Fruit fly (Drosophila melanogaster) whole organism, embryonic: ENCODE measurements around the gene Snx1.

Source experiments
- BEAF-32 ChIP-seq: fragments of 200-800 bp; sonication (Bioruptor generic); optimal IDR thresholded peaks from 3 replicates; lab custom pipeline; 2017; ENCODE audit warnings: missing biosample characterization, missing genetic modification characterization, mild to moderate bottlenecking, moderate library complexity, missing genetic modification reagents
- Bgb ChIP-seq: fragments of 200-800 bp; sonication (Bioruptor generic); IDR thresholded peaks from 2 replicates; pipeline ENCODE4 v1.3.6; 2022; ENCODE audit warnings: missing biosample characterization, missing genetic modification characterization; ENCODE audit not compliant: partially characterized antibody
- C15 ChIP-seq: fragments of 200-800 bp; sonication (Bioruptor generic); IDR thresholded peaks from 3 replicates; pipeline ENCODE4 v1.3.6; 2022; ENCODE audit warnings: missing biosample characterization, missing genetic modification characterization
- CG1024 ChIP-seq: fragments of 200-800 bp; sonication (Bioruptor generic); IDR thresholded peaks from 2 replicates; pipeline ENCODE4 v1.3.6; 2022; ENCODE audit warnings: missing biosample characterization, missing genetic modification characterization
- CG12391 ChIP-seq: fragments of 200-800 bp; sonication (Bioruptor generic); optimal IDR thresholded peaks from 3 replicates; lab custom pipeline; 2018; ENCODE audit warnings: missing biosample characterization, mild to moderate bottlenecking, missing genetic modification characterization, moderate library complexity
- CG14014 ChIP-seq: fragments of 200-800 bp; sonication (Bioruptor generic); IDR thresholded peaks from 2 replicates; pipeline ENCODE4 v1.3.6; 2022; ENCODE audit warnings: missing biosample characterization, missing genetic modification characterization
- CG14050 ChIP-seq: fragments of 200-800 bp; sonication (Bioruptor generic); IDR thresholded peaks from 3 replicates; pipeline ENCODE4 v1.3.6; 2022; ENCODE audit warnings: missing biosample characterization, missing genetic modification characterization
- CG15696 ChIP-seq: fragments of 200-800 bp; sonication (Bioruptor generic); optimal IDR thresholded peaks from 2 replicates; lab custom pipeline; 2019; ENCODE audit warnings: missing biosample characterization, mild to moderate bottlenecking, missing genetic modification characterization, moderate library complexity
- CG17328 ChIP-seq: fragments of 200-800 bp; sonication (Bioruptor generic); IDR thresholded peaks from 2 replicates; pipeline ENCODE4 v1.3.6; 2022; ENCODE audit warnings: missing biosample characterization, missing genetic modification characterization
- CG33557 ChIP-seq: fragments of 200-800 bp; sonication (Bioruptor generic); optimal IDR thresholded peaks from 2 replicates; lab custom pipeline; 2019; ENCODE audit warnings: missing biosample characterization, mild to moderate bottlenecking, missing genetic modification characterization, moderate library complexity
- CG3995 ChIP-seq: fragments of 200-800 bp; sonication (Bioruptor generic); optimal IDR thresholded peaks from 3 replicates; lab custom pipeline; 2016; ENCODE audit warnings: missing biosample characterization, missing genetic modification characterization
- CG42726 ChIP-seq: fragments of 200-800 bp; sonication (Bioruptor generic); IDR thresholded peaks from 2 replicates; pipeline ENCODE4 v1.3.6; 2022; ENCODE audit warnings: missing biosample characterization, missing genetic modification characterization; ENCODE audit not compliant: partially characterized antibody
- CG4854 ChIP-seq: fragments of 200-800 bp; sonication (Bioruptor generic); optimal IDR thresholded peaks from 2 replicates; lab custom pipeline; 2016; ENCODE audit warnings: missing biosample characterization, missing genetic modification characterization, inconsistent platforms
- CG5180 ChIP-seq: fragments of 200-800 bp; sonication (Bioruptor generic); optimal IDR thresholded peaks from 3 replicates; lab custom pipeline; 2017; ENCODE audit warnings: missing biosample characterization, missing genetic modification characterization, mild to moderate bottlenecking, moderate library complexity, missing genetic modification reagents
- CG5245 ChIP-seq: fragments of 200-800 bp; sonication (Bioruptor generic); optimal IDR thresholded peaks from 3 replicates; lab custom pipeline; 2016; ENCODE audit warnings: missing biosample characterization, missing genetic modification characterization
- CG6689 ChIP-seq: fragments of 200-800 bp; sonication (Bioruptor generic); IDR thresholded peaks from 2 replicates; pipeline ENCODE4 v1.3.6; 2022; ENCODE audit warnings: missing biosample characterization, missing genetic modification characterization
- CG7271 ChIP-seq: fragments of 200-800 bp; sonication (Bioruptor generic); optimal IDR thresholded peaks from 2 replicates; lab custom pipeline; 2018; ENCODE audit warnings: missing biosample characterization, mild to moderate bottlenecking, missing genetic modification characterization, moderate library complexity
- CG7786 ChIP-seq: fragments of 200-800 bp; sonication (Bioruptor generic); optimal IDR thresholded peaks from 2 replicates; lab custom pipeline; 2016; ENCODE audit warnings: missing biosample characterization, missing genetic modification characterization
- CG7928 ChIP-seq: fragments of 200-800 bp; sonication (Bioruptor generic); optimal IDR thresholded peaks from 2 replicates; lab custom pipeline; 2017; ENCODE audit warnings: missing biosample characterization, mild to moderate bottlenecking, missing genetic modification characterization
- CG8290 ChIP-seq, 3 experiments: fragments of 200-800 bp; sonication (Bioruptor generic); optimal IDR thresholded peaks; 2 replicates each; lab custom pipeline; 2016 to 2019; ENCODE audit warnings: missing biosample characterization in 3 of 3, missing genetic modification characterization in 3 of 3, mild to moderate bottlenecking in 2 of 3, moderate library complexity in 1 of 3
- CG8388 ChIP-seq: fragments of 200-800 bp; sonication (Bioruptor generic); optimal IDR thresholded peaks from 2 replicates; lab custom pipeline; 2019; ENCODE audit warnings: missing biosample characterization, mild to moderate bottlenecking, missing genetic modification characterization, moderate library complexity
- CG9727 ChIP-seq: fragments of 200-800 bp; sonication (Bioruptor generic); optimal IDR thresholded peaks from 3 replicates; lab custom pipeline; 2017; ENCODE audit warnings: missing biosample characterization, mild to moderate bottlenecking, missing genetic modification characterization
- Fer2 ChIP-seq: fragments of 200-800 bp; sonication (Bioruptor generic); optimal IDR thresholded peaks from 2 replicates; lab custom pipeline; 2018; ENCODE audit warnings: missing biosample characterization, mild to moderate bottlenecking, missing genetic modification characterization, moderate library complexity
- H15 ChIP-seq: fragments of 200-800 bp; sonication (Bioruptor generic); IDR thresholded peaks from 3 replicates; pipeline ENCODE4 v1.3.6; 2022; ENCODE audit warnings: missing biosample characterization, missing genetic modification characterization
- HLH4C ChIP-seq: fragments of 200-800 bp; sonication (Bioruptor generic); IDR thresholded peaks from 3 replicates; pipeline ENCODE4 v1.3.6; 2022; ENCODE audit warnings: missing biosample characterization, missing genetic modification characterization; ENCODE audit not compliant: partially characterized antibody
- NC2α ChIP-seq: fragments of 200-800 bp; sonication (Bioruptor generic); optimal IDR thresholded peaks from 2 replicates; lab custom pipeline; 2016; ENCODE audit warnings: missing biosample characterization, missing genetic modification characterization
- Oaz ChIP-seq: fragments of 200-800 bp; sonication (Bioruptor generic); IDR thresholded peaks from 2 replicates; pipeline ENCODE4 v1.3.6; 2022; ENCODE audit warnings: missing biosample characterization, missing genetic modification characterization
- Opbp ChIP-seq: fragments of 200-800 bp; sonication (Bioruptor generic); IDR thresholded peaks from 3 replicates; pipeline ENCODE4 v1.3.6; 2022; ENCODE audit warnings: missing biosample characterization, missing genetic modification characterization; ENCODE audit not compliant: partially characterized antibody
- Rfx ChIP-seq: fragments of 200-800 bp; sonication (Bioruptor generic); IDR thresholded peaks from 2 replicates; pipeline ENCODE4 v1.3.6; 2022; ENCODE audit warnings: missing biosample characterization, missing genetic modification characterization
- Trl ChIP-seq, 3 experiments: fragments of >200 bp in 2 of 3; fragments of 200-800 bp in 1 of 3; sonication (Bioruptor generic) in 1 of 3; optimal IDR thresholded peaks; 2 replicates in 1 of 3; 3 replicates in 2 of 3; lab custom pipeline; 2016 to 2017; ENCODE audit warnings: missing biosample characterization in 1 of 3, missing genetic modification characterization in 1 of 3
- Usf ChIP-seq: fragments of 200-800 bp; sonication (Bioruptor generic); optimal IDR thresholded peaks from 2 replicates; lab custom pipeline; 2017; ENCODE audit warnings: missing genotype, missing biosample characterization, missing genetic modification characterization
- bowl ChIP-seq: fragments of 200-800 bp; sonication (Bioruptor generic); IDR thresholded peaks from 2 replicates; pipeline ENCODE4 v1.3.6; 2022; ENCODE audit warnings: missing biosample characterization, missing genetic modification characterization
- chinmo ChIP-seq: fragments of 200-800 bp; sonication (Bioruptor generic); IDR thresholded peaks from 4 replicates; pipeline ENCODE4 v1.3.6; 2022; ENCODE audit warnings: missing biosample characterization, missing genetic modification characterization; ENCODE audit not compliant: partially characterized antibody
- corto ChIP-seq: fragments of 200-800 bp; sonication (Bioruptor generic); optimal IDR thresholded peaks from 2 replicates; lab custom pipeline; 2016; ENCODE audit warnings: missing biosample characterization, mild to moderate bottlenecking, missing genetic modification characterization, moderate library complexity
- crp ChIP-seq, 2 experiments: fragments of 200-800 bp; sonication (Bioruptor generic); optimal IDR thresholded peaks; 2 replicates in 1 of 2; 3 replicates in 1 of 2; lab custom pipeline; 2017; ENCODE audit warnings: missing biosample characterization in 2 of 2, missing genetic modification characterization in 2 of 2, mild to moderate bottlenecking in 1 of 2, moderate library complexity in 1 of 2
- dmrt99B ChIP-seq: fragments of 200-800 bp; sonication (Bioruptor generic); optimal IDR thresholded peaks from 2 replicates; lab custom pipeline; 2018; ENCODE audit warnings: missing biosample characterization, mild to moderate bottlenecking, missing genetic modification characterization, moderate library complexity
- dpn ChIP-seq, 2 experiments: fragments of 200-800 bp; sonication (Bioruptor generic); optimal IDR thresholded peaks; 3 replicates each; lab custom pipeline; 2016; ENCODE audit warnings: missing biosample characterization in 2 of 2, missing genetic modification characterization in 2 of 2
- ewg ChIP-seq: fragments of 200-800 bp; sonication (Bioruptor generic); optimal IDR thresholded peaks from 3 replicates; lab custom pipeline; 2017; ENCODE audit warnings: mild to moderate bottlenecking, missing biosample characterization, missing genetic modification reagents, missing genetic modification characterization
- fu2 ChIP-seq: fragments of 200-800 bp; sonication (Bioruptor generic); optimal IDR thresholded peaks from 2 replicates; lab custom pipeline; 2016; ENCODE audit warnings: missing biosample characterization, missing genetic modification characterization
- gcm2 ChIP-seq: fragments of 200-800 bp; sonication (Bioruptor generic); optimal IDR thresholded peaks from 2 replicates; lab custom pipeline; 2016; ENCODE audit warnings: missing biosample characterization, missing genetic modification characterization
- gro ChIP-seq: fragments of 200-800 bp; sonication (Bioruptor generic); optimal IDR thresholded peaks from 2 replicates; lab custom pipeline; 2016; ENCODE audit warnings: missing biosample characterization, missing genetic modification characterization
- gt ChIP-seq: fragments of 200-800 bp; sonication (Bioruptor generic); IDR thresholded peaks from 2 replicates; pipeline ENCODE4 v1.3.6; 2022; ENCODE audit warnings: missing biosample characterization, missing genetic modification characterization
- luna ChIP-seq: fragments of 200-800 bp; sonication (Bioruptor generic); optimal IDR thresholded peaks from 2 replicates; lab custom pipeline; 2016; ENCODE audit warnings: missing biosample characterization, missing genetic modification characterization
- odd ChIP-seq: fragments of 200-800 bp; sonication (Bioruptor generic); optimal IDR thresholded peaks from 2 replicates; lab custom pipeline; 2017; ENCODE audit warnings: missing biosample characterization, mild to moderate bottlenecking, missing genetic modification characterization
- pnt ChIP-seq: fragments of 200-800 bp; sonication (Bioruptor generic); optimal IDR thresholded peaks from 3 replicates; lab custom pipeline; 2016; ENCODE audit warnings: missing biosample characterization, missing genetic modification characterization
- seq ChIP-seq: fragments of 200-800 bp; sonication (Bioruptor generic); IDR thresholded peaks from 2 replicates; pipeline ENCODE4 v1.3.6; 2022; ENCODE audit warnings: missing biosample characterization, missing genetic modification characterization
- sqz ChIP-seq: fragments of 200-800 bp; sonication (Bioruptor generic); optimal IDR thresholded peaks from 3 replicates; lab custom pipeline; 2018; ENCODE audit warnings: missing biosample characterization, mild to moderate bottlenecking, missing genetic modification characterization
- trem ChIP-seq: fragments of 200-800 bp; optimal IDR thresholded peaks from 3 replicates; lab custom pipeline; 2019; ENCODE audit warnings: missing biosample characterization, mild to moderate bottlenecking, missing genetic modification characterization, moderate library complexity
- vvl ChIP-seq: fragments of 200-800 bp; sonication (Bioruptor generic); IDR thresholded peaks from 2 replicates; pipeline ENCODE4 v1.3.6; 2022; ENCODE audit warnings: missing biosample characterization, missing genetic modification characterization
- zfh2 ChIP-seq: fragments of 200-800 bp; sonication (Bioruptor generic); optimal IDR thresholded peaks from 2 replicates; lab custom pipeline; 2016; ENCODE audit warnings: missing biosample characterization, missing genetic modification characterization

Snx1 gene

dm6 chr2L:3426669-3427232 is 22.7 kb upstream of the Snx1 start, which contains the start of gene Pgant2 (continued):
- TF ChIP-seq crp (GFP tag; optimal IDR thresholded peaks at IDR 0.05; lab: Kevin White, UChicago), result no peak
- TF ChIP-seq gt (GFP tag; lab: Robert Waterston, UW), result no peak
- TF ChIP-seq CG3995 (GFP tag; lab: Kevin White, UChicago), result peak; percentile 79
- TF ChIP-seq CG17328 (GFP tag; lab: Robert Waterston, UW), result no peak
- TF ChIP-seq H15 (GFP tag; lab: Robert Waterston, UW), result no peak
- TF ChIP-seq CG8290 (GFP tag; optimal IDR thresholded peaks at IDR 0.05; lab: Kevin White, UChicago), result no peak
- TF ChIP-seq CG8290 (tag; optimal IDR thresholded peaks at IDR 0.05; lab: Kevin White, UChicago), result no peak
- TF ChIP-seq corto (GFP tag; lab: Kevin White, UChicago), result no peak
- no peak for TF ChIP-seq Bgb (GFP tag; lab: Robert Waterston, UW)
- no peak for TF ChIP-seq CG8388 (GFP tag; lab: Kevin White, UChicago)
- TF ChIP-seq Trl (optimal IDR thresholded peaks at IDR 0.05; lab: Kevin White, UChicago), result peak; percentile 43
- no peak for TF ChIP-seq Trl (GFP tag; optimal IDR thresholded peaks at IDR 0.05; lab: Kevin White, UChicago)
- TF ChIP-seq vvl, result 0 out of 2 replicates have a peak, but pooled peaks have one; percentile 9
- no peak for TF ChIP-seq CG9727
- TF ChIP-seq CG15696 (tag; lab: Kevin White, UChicago), result no peak
- TF ChIP-seq odd (GFP tag; lab: Kevin White, UChicago), result no peak
- no peak for TF ChIP-seq trem
- no peak for TF ChIP-seq BEAF-32
- TF ChIP-seq CG14014 (GFP tag; lab: Robert Waterston, UW), result no peak
- no peak for TF ChIP-seq luna (GFP tag; lab: Kevin White, UChicago)
- peak; percentile 90 for TF ChIP-seq ewg (GFP tag; lab: Kevin White, UChicago)
- TF ChIP-seq dmrt99B (tag; lab: Kevin White, UChicago), result no peak
- no peak for TF ChIP-seq CG33557 (GFP tag; lab: Kevin White, UChicago)
- TF ChIP-seq zfh2 (GFP tag; lab: Kevin White, UChicago), result no peak
- TF ChIP-seq CG42726 (GFP tag; lab: Robert Waterston, UW), result no peak
- no peak for TF ChIP-seq CG14050 (GFP tag; lab: Robert Waterston, UW)
- TF ChIP-seq Opbp (GFP tag; lab: Robert Waterston, UW), result no peak
- no peak for TF ChIP-seq dpn (GFP tag; optimal IDR thresholded peaks at IDR 0.05; lab: Kevin White, UChicago)
- TF ChIP-seq gcm2 (GFP tag; lab: Kevin White, UChicago), result no peak
- no peak for TF ChIP-seq CG5245
- TF ChIP-seq Usf (GFP tag; lab: Kevin White, UChicago), result no peak
- TF ChIP-seq CG4854 (GFP tag; lab: Kevin White, UChicago), result no peak
- no peak for TF ChIP-seq fu2
- TF ChIP-seq HLH4C (GFP tag; lab: Robert Waterston, UW), result no peak
- TF ChIP-seq gro (GFP tag; lab: Kevin White, UChicago), result no peak
- TF ChIP-seq Oaz (GFP tag; lab: Robert Waterston, UW), result no peak
- TF ChIP-seq CG7786, result no peak
- TF ChIP-seq chinmo, result no peak
- no peak for TF ChIP-seq NC2α (GFP tag; lab: Kevin White, UChicago)
- peak; percentile 77 for TF ChIP-seq seq
- no peak for TF ChIP-seq Fer2 (tag; lab: Kevin White, UChicago)
- no peak for TF ChIP-seq CG5180 (GFP tag; lab: Kevin White, UChicago)
- peak; percentile 85 for TF ChIP-seq sqz (GFP tag; lab: Kevin White, UChicago)
- TF ChIP-seq CG7271, result no peak
- no peak for TF ChIP-seq CG7928 (GFP tag; lab: Kevin White, UChicago)
- no peak for TF ChIP-seq bowl (GFP tag; lab: Robert Waterston, UW)
- TF ChIP-seq CG1024 (GFP tag; lab: Robert Waterston, UW), result no peak
- TF ChIP-seq pnt (GFP tag; lab: Kevin White, UChicago), result no peak
- no peak for TF ChIP-seq C15
- no peak for TF ChIP-seq CG6689 (GFP tag; lab: Robert Waterston, UW)
- no peak for TF ChIP-seq CG12391 (tag; lab: Kevin White, UChicago)
- no peak for TF ChIP-seq Rfx (GFP tag; lab: Robert Waterston, UW)
